Fruit fly (Drosophila melanogaster): ENCODE data around the gene CG45263.

Gene CG45263

dm6 chr3R:8477361-8478007, at the start of gene CG45263:
TSS of gene CG45263 (minus strand) at chr3R:8477617.
- TF ChIP-seq CG8478 (optimal IDR thresholded peaks at IDR 0.05) = no peak
- TF ChIP-seq CTCF (optimal IDR thresholded peaks at IDR 0.05) = no peak

- TF ChIP-seq CTCF (optimal IDR thresholded peaks at IDR 0.05) (no peak), CG8478 (optimal IDR thresholded peaks at IDR 0.05) (no peak)
These were observed 46.9 kb upstream of the CG45263 start for dm6 chr3R:8524277-8524676.

dm6 chr3R:8523668-8524067, 46.3 kb upstream of the CG45263 start, which contains the start of gene CG31259:
TSS of gene CG31259 (plus strand) at chr3R:8523944.
- TF ChIP-seq CTCF (optimal IDR thresholded peaks at IDR 0.05) (no peak), CG8478 (optimal IDR thresholded peaks at IDR 0.05) (no peak)

dm6 chr3R:8521499-8521898, 44.1 kb upstream of the CG45263 start, which contains the start of gene CG31454:
TSS of gene CG31454 (plus strand) at chr3R:8521658.
- TF ChIP-seq CTCF (optimal IDR thresholded peaks at IDR 0.05) (no peak), CG8478 (optimal IDR thresholded peaks at IDR 0.05) (no peak)

- no peak for TF ChIP-seq CG8478 (optimal IDR thresholded peaks at IDR 0.05)
- no peak for TF ChIP-seq CTCF (optimal IDR thresholded peaks at IDR 0.05)
These were observed 43.4 kb upstream of the CG45263 start for dm6 chr3R:8520809-8521208.

dm6 chr3R:8519157-8519556, 41.7 kb upstream of the CG45263 start:
- TF ChIP-seq CTCF (optimal IDR thresholded peaks at IDR 0.05) (no peak), CG8478 (optimal IDR thresholded peaks at IDR 0.05) (no peak)

dm6 chr3R:8518565-8519154, 41.2 kb upstream of the CG45263 start:
- no peak for TF ChIP-seq CTCF (optimal IDR thresholded peaks at IDR 0.05)
- TF ChIP-seq CG8478 (optimal IDR thresholded peaks at IDR 0.05) = no peak

dm6 chr3R:8517752-8518185, 40.4 kb upstream of the CG45263 start, which contains the start of gene CG11737:
TSS of gene CG11737 (plus strand) at chr3R:8517868.
- TF ChIP-seq CTCF (optimal IDR thresholded peaks at IDR 0.05) = no peak
- no peak for TF ChIP-seq CG8478 (optimal IDR thresholded peaks at IDR 0.05)

dm6 chr3R:8512922-8513321, 35.5 kb upstream of the CG45263 start, which contains the start of gene Or85c:
TSS of gene Or85c (minus strand) at chr3R:8513022.
- TF ChIP-seq CG8478 (optimal IDR thresholded peaks at IDR 0.05) (no peak), CTCF (optimal IDR thresholded peaks at IDR 0.05) (no peak)

- no peak for TF ChIP-seq CTCF (optimal IDR thresholded peaks at IDR 0.05)
- no peak for TF ChIP-seq CG8478 (optimal IDR thresholded peaks at IDR 0.05)
These were observed 33.8 kb upstream of the CG45263 start, which contains the start of gene Or85b for dm6 chr3R:8511258-8511657. TSS of gene Or85b (minus strand) at chr3R:8511358.

- TF ChIP-seq CG8478 (optimal IDR thresholded peaks at IDR 0.05) (no peak), CTCF (optimal IDR thresholded peaks at IDR 0.05) (peak; percentile 47 to 53)
These were observed 7.2 kb upstream of the CG45263 start for dm6 chr3R:8484573-8484972.

dm6 chr3R:8482881-8483280, 5.5 kb upstream of the CG45263 start:
- no peak for TF ChIP-seq CTCF (optimal IDR thresholded peaks at IDR 0.05)

- TF ChIP-seq CTCF (optimal IDR thresholded peaks at IDR 0.05) (no peak), CG8478 (optimal IDR thresholded peaks at IDR 0.05) (no peak)
These were observed 6.8 kb downstream of the CG45263 start for dm6 chr3R:8470567-8470966.

dm6 chr3R:8469716-8470393, 7.6 kb downstream of the CG45263 start:
- TF ChIP-seq CTCF (optimal IDR thresholded peaks at IDR 0.05) = no peak
- TF ChIP-seq CG8478 (optimal IDR thresholded peaks at IDR 0.05) = no peak

dm6 chr3R:8467819-8468421, 9.5 kb downstream of the CG45263 start:
- TF ChIP-seq CTCF (optimal IDR thresholded peaks at IDR 0.05) = no peak
